Worm (Caenorhabditis elegans) whole organism, L2 larva: ENCODE measurements around the gene nfm-1.

Experiments
- C34F6.9 ChIP-seq: fragments of 150-350 bp; optimal IDR thresholded peaks from 2 replicates; lab custom pipeline; 2014; ENCODE audit warnings: missing biosample characterization, missing genetic modification characterization
- F13H6.1 ChIP-seq: sonication (generic microtip); optimal IDR thresholded peaks from 2 replicates; lab custom pipeline; 2016; ENCODE audit warnings: missing genetic modification characterization, missing compliant biosample characterization
- R02D3.7 ChIP-seq: fragments of 150-350 bp; optimal IDR thresholded peaks from 2 replicates; lab custom pipeline; 2014; ENCODE audit warnings: missing biosample characterization, missing genetic modification characterization
- Y55F3AM.14 ChIP-seq: fragments of 200-800 bp; sonication (Bioruptor generic); optimal IDR thresholded peaks from 2 replicates; lab custom pipeline; 2018; ENCODE audit warnings: mild to moderate bottlenecking, missing genetic modification characterization, missing compliant biosample characterization
- ZK546.5 ChIP-seq: sonication (generic microtip); optimal IDR thresholded peaks from 2 replicates; lab custom pipeline; 2017; ENCODE audit warnings: missing biosample characterization, missing genetic modification characterization
- alr-1 ChIP-seq: fragments of 150-350 bp; optimal IDR thresholded peaks from 2 replicates; lab custom pipeline; 2014; ENCODE audit warnings: missing biosample characterization, missing genetic modification characterization
- aly-2 ChIP-seq: fragments of 150-350 bp; optimal IDR thresholded peaks from 2 replicates; lab custom pipeline; 2014; ENCODE audit warnings: missing biosample characterization, missing genetic modification characterization
- ama-1 ChIP-seq: fragments of 150-350 bp; optimal IDR thresholded peaks from 2 replicates; lab custom pipeline; 2018; ENCODE audit warnings: inconsistent platforms
- blmp-1 ChIP-seq: sonication (generic microtip); optimal IDR thresholded peaks from 2 replicates; lab custom pipeline; 2017; ENCODE audit warnings: missing genetic modification characterization, mild to moderate bottlenecking, missing compliant biosample characterization, antibody characterized with exemption, moderate library complexity; ENCODE audit not compliant: insufficient read depth
- ceh-16 ChIP-seq: fragments of 150-350 bp; optimal IDR thresholded peaks from 2 replicates; lab custom pipeline; 2014; ENCODE audit warnings: missing biosample characterization, missing genetic modification characterization
- crh-2 ChIP-seq: sonication (generic microtip); optimal IDR thresholded peaks from 2 replicates; lab custom pipeline; 2017; ENCODE audit warnings: missing biosample characterization, missing genetic modification characterization
- dmd-4 ChIP-seq: sonication (generic microtip); optimal IDR thresholded peaks from 2 replicates; lab custom pipeline; 2017; ENCODE audit warnings: missing biosample characterization, missing genetic modification characterization
- egl-27 ChIP-seq: sonication (generic microtip); optimal IDR thresholded peaks from 3 replicates; lab custom pipeline; 2017; ENCODE audit warnings: missing biosample characterization, missing genetic modification reagents, missing genetic modification characterization
- elt-1 ChIP-seq: fragments of 150-350 bp; optimal IDR thresholded peaks from 2 replicates; lab custom pipeline; 2014; ENCODE audit warnings: missing biosample characterization, missing genetic modification characterization
- elt-3 ChIP-seq: sonication (generic microtip); optimal IDR thresholded peaks from 2 replicates; lab custom pipeline; 2017; ENCODE audit warnings: missing biosample characterization, missing genetic modification characterization
- fos-1 ChIP-seq: fragments of 150-350 bp; optimal IDR thresholded peaks from 2 replicates; lab custom pipeline; 2014; ENCODE audit warnings: missing biosample characterization, missing genetic modification characterization
- gmeb-1 ChIP-seq: fragments of 150-350 bp; optimal IDR thresholded peaks from 2 replicates; lab custom pipeline; 2014; ENCODE audit warnings: missing biosample characterization, missing genetic modification characterization
- lin-11 ChIP-seq: fragments of 150-350 bp; sonication (generic microtip); optimal IDR thresholded peaks from 2 replicates; lab custom pipeline; 2014; ENCODE audit warnings: missing biosample characterization, missing genetic modification characterization, inconsistent platforms, mixed read lengths
- lin-13 ChIP-seq: fragments of 150-350 bp; optimal IDR thresholded peaks from 2 replicates; lab custom pipeline; 2014; ENCODE audit warnings: missing biosample characterization, missing genetic modification reagents, missing genetic modification characterization
- lin-39 ChIP-seq: fragments of 150-350 bp; optimal IDR thresholded peaks from 2 replicates; lab custom pipeline; 2014; ENCODE audit warnings: missing biosample characterization, missing genetic modification reagents, missing genetic modification characterization
- lsy-2 ChIP-seq, 2 experiments: fragments of 150-350 bp in 1 of 2; sonication (generic microtip) in 1 of 2; optimal IDR thresholded peaks; 2 replicates each; lab custom pipeline; 2014 to 2017; ENCODE audit warnings: missing biosample characterization in 2 of 2, missing genetic modification characterization in 2 of 2
- mdl-1 ChIP-seq, 2 experiments: fragments of 150-350 bp in 1 of 2; sonication (generic microtip) in 1 of 2; optimal IDR thresholded peaks; 2 replicates each; lab custom pipeline; 2017; ENCODE audit warnings: missing biosample characterization in 2 of 2, missing genetic modification characterization in 2 of 2
- nhr-12 ChIP-seq: fragments of 150-350 bp; optimal IDR thresholded peaks from 2 replicates; lab custom pipeline; 2014; ENCODE audit warnings: missing biosample characterization, missing genetic modification characterization
- nhr-129 ChIP-seq: fragments of 150-350 bp; optimal IDR thresholded peaks from 2 replicates; lab custom pipeline; 2014; ENCODE audit warnings: missing biosample characterization, missing genetic modification characterization
- nhr-23 ChIP-seq: fragments of 150-350 bp; optimal IDR thresholded peaks from 2 replicates; lab custom pipeline; 2014; ENCODE audit warnings: missing biosample characterization, missing genetic modification reagents, missing genetic modification characterization
- nhr-237 ChIP-seq: fragments of 150-350 bp; optimal IDR thresholded peaks from 2 replicates; lab custom pipeline; 2014; ENCODE audit warnings: missing biosample characterization, missing genetic modification characterization
- nhr-25 ChIP-seq: fragments of 150-350 bp; sonication (generic microtip); optimal IDR thresholded peaks from 3 replicates; lab custom pipeline; 2014; ENCODE audit warnings: missing biosample characterization, missing genetic modification characterization
- nhr-6 ChIP-seq: fragments of 150-350 bp; optimal IDR thresholded peaks from 2 replicates; lab custom pipeline; 2014; ENCODE audit warnings: missing biosample characterization, missing genetic modification characterization
- nhr-77 ChIP-seq: fragments of 150-350 bp; optimal IDR thresholded peaks from 2 replicates; lab custom pipeline; 2014; ENCODE audit warnings: missing biosample characterization, missing genetic modification characterization
- peb-1 ChIP-seq: fragments of 150-350 bp; optimal IDR thresholded peaks from 2 replicates; lab custom pipeline; 2014; ENCODE audit warnings: missing biosample characterization, missing genetic modification characterization
- sem-4 ChIP-seq: fragments of 150-350 bp; optimal IDR thresholded peaks from 2 replicates; lab custom pipeline; 2014; ENCODE audit warnings: missing biosample characterization, missing genetic modification reagents, missing genetic modification characterization
- sma-9 ChIP-seq, 2 experiments: fragments of 150-350 bp in 1 of 2; sonication (generic microtip) in 1 of 2; optimal IDR thresholded peaks; 2 replicates each; lab custom pipeline; 2014 to 2016; ENCODE audit warnings: missing genetic modification characterization in 2 of 2, mild to moderate bottlenecking in 1 of 2, missing biosample characterization in 1 of 2, missing compliant biosample characterization in 1 of 2, missing genetic modification reagents in 1 of 2, moderate library complexity in 1 of 2
- unc-55 ChIP-seq: fragments of 150-350 bp; sonication (generic microtip); optimal IDR thresholded peaks from 3 replicates; lab custom pipeline; 2014; ENCODE audit warnings: missing biosample characterization, missing genetic modification reagents, missing genetic modification characterization
- unc-62 ChIP-seq: fragments of 150-350 bp; optimal IDR thresholded peaks from 2 replicates; lab custom pipeline; 2014; ENCODE audit warnings: missing biosample characterization, missing genetic modification reagents, missing genetic modification characterization
- zag-1 ChIP-seq: fragments of 150-350 bp; optimal IDR thresholded peaks from 2 replicates; lab custom pipeline; 2014; ENCODE audit warnings: missing biosample characterization, missing genetic modification characterization
- ztf-1 ChIP-seq: fragments of 200-800 bp; sonication (Bioruptor generic); conservative IDR thresholded peaks from 2 replicates; pipeline ENCODE4 v1.3.6; 2022; ENCODE audit warnings: missing genetic modification characterization, missing compliant biosample characterization
- ztf-11 ChIP-seq: sonication (generic microtip); optimal IDR thresholded peaks from 2 replicates; lab custom pipeline; 2017; ENCODE audit warnings: missing biosample characterization, missing genetic modification characterization

nfm-1 gene

DNA sequence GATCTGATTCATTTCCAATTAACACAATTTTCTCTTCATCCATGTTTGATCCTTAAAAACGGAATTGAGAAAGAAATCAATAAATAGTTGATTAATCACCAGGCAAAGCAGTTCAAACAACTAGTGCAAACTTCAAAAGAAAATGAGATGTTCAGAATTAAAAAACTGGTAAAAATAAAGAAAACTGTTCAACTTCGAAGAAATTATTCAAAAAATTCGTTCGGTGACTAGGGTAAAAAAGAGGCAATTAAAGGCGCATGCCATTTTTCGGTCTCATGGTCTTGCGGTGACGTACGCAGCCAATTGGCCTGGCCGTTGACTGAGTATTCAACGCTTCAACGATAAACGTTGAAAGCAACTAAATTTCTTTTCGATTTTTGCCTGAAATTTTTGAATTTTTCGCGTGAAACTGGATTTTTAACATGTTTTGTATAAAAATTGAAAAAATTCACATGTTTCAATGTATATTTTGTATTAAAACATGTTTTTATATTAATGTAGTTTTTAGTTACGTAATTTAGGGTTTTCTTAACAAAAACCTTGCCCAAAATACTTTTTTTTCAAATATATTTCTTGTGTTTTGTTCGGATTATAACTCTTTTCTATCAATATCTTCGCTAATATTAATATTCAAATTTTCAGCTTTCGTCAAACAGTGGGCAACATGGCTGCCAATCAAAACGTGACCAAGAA lies 47.1 kb downstream of the nfm-1 start, which contains the start of the genes sna-3 and rps-3 (continued):
- TF ChIP-seq fos-1 (tag; lab: Kevin White, UChicago) (peak; percentile 70), unc-55 (peak; percentile 93), crh-2 (tag; lab: Kevin White, UChicago) (peak; percentile 90), lsy-2 (tag; optimal IDR thresholded peaks at IDR 0.05; lab: Kevin White, UChicago) (peak; percentile 68 to 92), elt-3 (no peak), F13H6.1 (tag; lab: Kevin White, UChicago) (peak; percentile 64), nhr-23 (tag; lab: Kevin White, UChicago) (no peak), blmp-1 (peak; percentile 8), peb-1 (no peak), nhr-129 (tag; lab: Kevin White, UChicago) (peak; percentile 91)

DNA sequence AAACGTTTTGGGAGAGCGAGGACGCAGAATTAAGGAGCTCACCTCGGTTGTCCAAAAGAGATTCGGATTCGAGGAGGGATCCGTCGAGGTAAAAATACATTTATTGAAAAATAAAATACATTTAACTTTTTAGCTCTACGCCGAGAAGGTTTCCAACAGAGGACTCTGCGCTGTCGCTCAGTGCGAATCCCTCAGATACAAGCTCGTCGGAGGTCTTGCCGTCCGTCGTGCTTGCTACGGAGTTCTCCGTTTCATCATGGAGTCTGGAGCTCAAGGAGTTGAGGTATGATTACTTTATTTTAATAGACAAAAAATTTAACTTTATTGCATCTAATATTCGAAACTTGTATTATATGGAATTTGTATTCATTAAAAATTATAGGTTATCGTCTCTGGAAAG lies 47.8 kb downstream of the nfm-1 start:
- TF ChIP-seq gmeb-1 (tag; lab: Kevin White, UChicago) (no peak), alr-1 (no peak), nhr-6 (tag; lab: Kevin White, UChicago) (no peak), lin-13 (GFP tag; lab: Kevin White, UChicago) (no peak), ztf-1 (no peak), R02D3.7 (no peak), unc-62 (GFP tag; lab: Kevin White, UChicago) (no peak), nhr-237 (tag; lab: Kevin White, UChicago) (no peak), aly-2 (no peak), lin-39 (tag; lab: Kevin White, UChicago) (no peak), nhr-12 (no peak), zag-1 (no peak), nhr-25 (tag; lab: Kevin White, UChicago) (no peak), unc-55 (no peak), mdl-1 (tag; optimal IDR thresholded peaks at IDR 0.05; lab: Kevin White, UChicago) (no peak), ceh-16 (no peak), nhr-23 (tag; lab: Kevin White, UChicago) (no peak), ZK546.5 (tag; lab: Kevin White, UChicago) (no peak), elt-1 (tag; lab: Kevin White, UChicago) (no peak)
- TF ChIP-seq, all 48 proteins: peak for 0

DNA sequence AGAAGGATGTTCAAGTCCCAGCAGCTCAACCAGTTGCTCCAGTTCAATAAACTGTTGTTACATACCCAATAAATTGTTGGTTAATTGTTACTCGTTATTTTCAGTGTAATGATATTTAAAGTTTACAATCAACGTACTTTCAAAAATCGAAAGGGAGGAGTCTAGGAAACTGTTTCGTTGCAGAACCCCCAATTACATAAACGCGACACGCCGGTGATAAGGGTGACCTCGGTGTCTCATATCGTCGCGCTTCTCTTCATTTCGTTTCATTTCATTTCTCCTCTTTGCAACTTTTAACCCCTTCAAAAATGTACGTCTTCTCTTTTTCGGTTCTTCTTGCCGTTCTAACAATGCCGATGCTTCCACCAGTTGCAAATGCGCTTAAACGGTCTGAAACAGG lies 48.6 kb downstream of the nfm-1 start, which contains the start of gene C23G10.2:
Gene C23G10.2 (plus strand): TSS at position 184 of the 400 bp plus-strand sequence.
- TF ChIP-seq nhr-77 (no peak), nhr-25 (tag; lab: Kevin White, UChicago) (no peak), lin-11 (no peak), R02D3.7 (no peak), alr-1 (no peak), peb-1 (no peak), ama-1 (lab: Kevin White, UChicago) (no peak)

DNA sequence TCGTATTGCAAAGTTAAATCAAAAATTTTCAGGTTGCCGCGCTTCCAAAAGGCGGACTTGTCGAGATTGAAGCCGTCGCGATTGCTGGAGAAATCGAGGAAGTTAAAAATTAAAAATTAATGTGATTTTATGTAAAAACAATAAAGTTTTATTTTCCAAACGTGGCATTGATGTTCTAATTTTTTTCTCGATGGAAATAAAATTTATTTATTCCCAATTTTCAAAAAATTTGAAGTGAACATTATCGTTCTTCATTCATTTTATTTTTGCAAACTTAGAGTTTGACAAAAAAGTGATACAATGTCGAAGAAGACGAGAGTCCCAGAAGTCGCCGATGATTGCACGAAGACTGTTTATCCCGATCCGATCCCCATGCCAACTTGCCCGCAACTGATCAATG lies 49.7 kb downstream of the nfm-1 start, which contains the start of gene C23G10.1:
Gene C23G10.1 (plus strand): TSS at position 301 of the 400 bp plus-strand sequence.
- no peak for TF ChIP-seq sem-4 (tag; lab: Kevin White, UChicago)
- TF ChIP-seq lsy-2 (tag; optimal IDR thresholded peaks at IDR 0.05; lab: Kevin White, UChicago): no peak
- TF ChIP-seq ztf-1: no peak
- TF ChIP-seq ztf-11 (tag; lab: Kevin White, UChicago): no peak
- no peak for TF ChIP-seq mdl-1 (tag; optimal IDR thresholded peaks at IDR 0.05; lab: Kevin White, UChicago)
- no peak for TF ChIP-seq dmd-4 (tag; lab: Kevin White, UChicago)
- no peak for TF ChIP-seq nhr-129 (tag; lab: Kevin White, UChicago)
- no peak for TF ChIP-seq ceh-16
- TF ChIP-seq unc-62 (GFP tag; lab: Kevin White, UChicago): no peak
- no peak for TF ChIP-seq nhr-77
- TF ChIP-seq lin-11: no peak
- no peak for TF ChIP-seq fos-1 (tag; lab: Kevin White, UChicago)
- TF ChIP-seq F13H6.1 (tag; lab: Kevin White, UChicago): no peak
- no peak for TF ChIP-seq C34F6.9 (tag; lab: Kevin White, UChicago)
- TF ChIP-seq nhr-6 (tag; lab: Kevin White, UChicago): no peak
- TF ChIP-seq sma-9 (GFP tag; optimal IDR thresholded peaks at IDR 0.05; lab: Kevin White, UChicago): no peak
- no peak for TF ChIP-seq sma-9 (tag; optimal IDR thresholded peaks at IDR 0.05; lab: Kevin White, UChicago)
- TF ChIP-seq egl-27 (tag; lab: Kevin White, UChicago): no peak
- TF ChIP-seq blmp-1: no peak
- no peak for TF ChIP-seq unc-55
- TF ChIP-seq Y55F3AM.14 (GFP tag; lab: Kevin White, UChicago): no peak
